Fruit fly (Drosophila melanogaster) whole organism, embryonic: Measurements from ENCODE around the gene Syt1.

ENCODE experiments used
- Aef1 ChIP-seq: fragments of 200-800 bp; sonication (Bioruptor generic); IDR thresholded peaks from 3 replicates; pipeline ENCODE4 v1.3.6; 2022; ENCODE audit warnings: missing biosample characterization, missing genetic modification characterization
- C15 ChIP-seq: fragments of 200-800 bp; sonication (Bioruptor generic); IDR thresholded peaks from 3 replicates; pipeline ENCODE4 v1.3.6; 2022; ENCODE audit warnings: missing biosample characterization, missing genetic modification characterization
- CG10209 ChIP-seq: fragments of 200-800 bp; sonication (Bioruptor generic); optimal IDR thresholded peaks from 3 replicates; lab custom pipeline; 2017; ENCODE audit warnings: missing biosample characterization, mild to moderate bottlenecking, missing genetic modification characterization, missing genetic modification reagents
- CG10366 ChIP-seq: fragments of 200-800 bp; sonication (Bioruptor generic); IDR thresholded peaks from 2 replicates; pipeline ENCODE4 v1.3.6; 2022; ENCODE audit warnings: missing biosample characterization, missing genetic modification characterization
- CG10565 ChIP-seq: fragments of 200-800 bp; sonication (Bioruptor generic); optimal IDR thresholded peaks from 3 replicates; lab custom pipeline; 2016; ENCODE audit warnings: missing biosample characterization, mild to moderate bottlenecking, missing genetic modification characterization
- CG11696 ChIP-seq: fragments of 200-800 bp; sonication (Bioruptor generic); IDR thresholded peaks from 2 replicates; pipeline ENCODE4 v1.3.6; 2022; ENCODE audit warnings: missing biosample characterization, missing genetic modification characterization
- CG12659 ChIP-seq: fragments of 200-800 bp; sonication (Bioruptor generic); optimal IDR thresholded peaks from 3 replicates; lab custom pipeline; 2017; ENCODE audit warnings: mild to moderate bottlenecking, missing biosample characterization, missing genetic modification reagents, missing genetic modification characterization
- CG13775 ChIP-seq: fragments of 200-800 bp; sonication (Bioruptor generic); optimal IDR thresholded peaks from 3 replicates; lab custom pipeline; 2017; ENCODE audit warnings: missing biosample characterization, mild to moderate bottlenecking, missing genetic modification characterization
- CG15514 ChIP-seq: fragments of 200-800 bp; sonication (Bioruptor generic); optimal IDR thresholded peaks from 3 replicates; lab custom pipeline; 2017; ENCODE audit warnings: missing biosample characterization, missing genetic modification characterization, mild to moderate bottlenecking, moderate library complexity, missing genetic modification reagents
- CG17328 ChIP-seq: fragments of 200-800 bp; sonication (Bioruptor generic); IDR thresholded peaks from 2 replicates; pipeline ENCODE4 v1.3.6; 2022; ENCODE audit warnings: missing biosample characterization, missing genetic modification characterization
- CG33557 ChIP-seq: fragments of 200-800 bp; sonication (Bioruptor generic); optimal IDR thresholded peaks from 2 replicates; lab custom pipeline; 2019; ENCODE audit warnings: missing biosample characterization, mild to moderate bottlenecking, missing genetic modification characterization, moderate library complexity
- CG4328 ChIP-seq: fragments of 200-800 bp; sonication (Bioruptor generic); optimal IDR thresholded peaks from 3 replicates; lab custom pipeline; 2017; ENCODE audit warnings: missing biosample characterization, missing genetic modification reagents, missing genetic modification characterization
- CG5180 ChIP-seq: fragments of 200-800 bp; sonication (Bioruptor generic); optimal IDR thresholded peaks from 3 replicates; lab custom pipeline; 2017; ENCODE audit warnings: missing biosample characterization, missing genetic modification characterization, mild to moderate bottlenecking, moderate library complexity, missing genetic modification reagents
- CG6791 ChIP-seq: fragments of 200-800 bp; sonication (Bioruptor generic); IDR thresholded peaks from 3 replicates; pipeline ENCODE4 v1.3.6; 2022; ENCODE audit warnings: missing biosample characterization, missing genetic modification characterization; ENCODE audit not compliant: partially characterized antibody
- CG7271 ChIP-seq: fragments of 200-800 bp; sonication (Bioruptor generic); optimal IDR thresholded peaks from 2 replicates; lab custom pipeline; 2018; ENCODE audit warnings: missing biosample characterization, mild to moderate bottlenecking, missing genetic modification characterization, moderate library complexity
- CG7963 ChIP-seq: fragments of 200-800 bp; sonication (Bioruptor generic); IDR thresholded peaks from 3 replicates; pipeline ENCODE4 v1.3.6; 2022; ENCODE audit warnings: missing biosample characterization, missing genetic modification characterization; ENCODE audit not compliant: partially characterized antibody
- CG8388 ChIP-seq: fragments of 200-800 bp; sonication (Bioruptor generic); optimal IDR thresholded peaks from 2 replicates; lab custom pipeline; 2019; ENCODE audit warnings: missing biosample characterization, mild to moderate bottlenecking, missing genetic modification characterization, moderate library complexity
- CG9932 ChIP-seq: fragments of 200-800 bp; sonication (Bioruptor generic); IDR thresholded peaks from 2 replicates; pipeline ENCODE4 v1.3.6; 2022; ENCODE audit warnings: missing biosample characterization, missing genetic modification characterization
- Chrac-16 ChIP-seq: fragments of 200-800 bp; sonication (Bioruptor generic); optimal IDR thresholded peaks from 3 replicates; lab custom pipeline; 2016; ENCODE audit warnings: missing biosample characterization, missing genetic modification characterization
- Dip2 ChIP-seq: fragments of 200-800 bp; sonication (Bioruptor generic); IDR thresholded peaks from 2 replicates; pipeline ENCODE4 v1.3.6; 2022; ENCODE audit warnings: missing biosample characterization, missing genetic modification characterization
- Dip3 ChIP-seq: fragments of 200-800 bp; sonication (Bioruptor generic); optimal IDR thresholded peaks from 3 replicates; lab custom pipeline; 2016; ENCODE audit warnings: missing biosample characterization, missing genetic modification characterization
- ERR ChIP-seq: fragments of 200-800 bp; sonication (Bioruptor generic); optimal IDR thresholded peaks from 2 replicates; lab custom pipeline; 2016; ENCODE audit warnings: missing biosample characterization, missing genetic modification characterization
- Gsc ChIP-seq: fragments of 200-800 bp; sonication (Bioruptor generic); IDR thresholded peaks from 2 replicates; pipeline ENCODE4 v1.3.6; 2022; ENCODE audit warnings: missing biosample characterization, missing genetic modification characterization
- HLH3B ChIP-seq: fragments of 200-800 bp; sonication (Bioruptor generic); IDR thresholded peaks from 2 replicates; pipeline ENCODE4 v1.3.6; 2022; ENCODE audit warnings: missing biosample characterization, missing genetic modification characterization
- HLH4C ChIP-seq: fragments of 200-800 bp; sonication (Bioruptor generic); IDR thresholded peaks from 3 replicates; pipeline ENCODE4 v1.3.6; 2022; ENCODE audit warnings: missing biosample characterization, missing genetic modification characterization; ENCODE audit not compliant: partially characterized antibody
- Hmx ChIP-seq: fragments of 200-800 bp; sonication (Bioruptor generic); optimal IDR thresholded peaks from 2 replicates; lab custom pipeline; 2016; ENCODE audit warnings: missing biosample characterization, missing genetic modification characterization
- Hr51 ChIP-seq, 2 experiments: fragments of 200-800 bp; sonication (Bioruptor generic); optimal IDR thresholded peaks; 2 replicates in 1 of 2; 3 replicates in 1 of 2; lab custom pipeline; 2016 to 2018; ENCODE audit warnings: missing biosample characterization in 2 of 2, missing genetic modification characterization in 2 of 2, mild to moderate bottlenecking in 1 of 2, moderate library complexity in 1 of 2
- Hr78 ChIP-seq, 2 experiments: fragments of 200-800 bp in 1 of 2; fragments of >200 bp in 1 of 2; sonication (Bioruptor generic) in 1 of 2; optimal IDR thresholded peaks; 2 replicates each; lab custom pipeline; 2017 to 2019; ENCODE audit warnings: missing biosample characterization in 2 of 2, missing genetic modification characterization in 2 of 2, mild to moderate bottlenecking in 1 of 2, moderate library complexity in 1 of 2
- Lhr ChIP-seq: fragments of 200-800 bp; sonication (Bioruptor generic); optimal IDR thresholded peaks from 3 replicates; lab custom pipeline; 2017; ENCODE audit warnings: mild to moderate bottlenecking, missing biosample characterization, missing genetic modification reagents, missing genetic modification characterization
- MESR4 ChIP-seq: fragments of 200-800 bp; sonication (Bioruptor generic); optimal IDR thresholded peaks from 2 replicates; lab custom pipeline; 2018; ENCODE audit warnings: missing biosample characterization, mild to moderate bottlenecking, missing genetic modification characterization, moderate library complexity
- Mes4 ChIP-seq: fragments of 200-800 bp; sonication (Bioruptor generic); optimal IDR thresholded peaks from 2 replicates; lab custom pipeline; 2016; ENCODE audit warnings: missing biosample characterization, missing genetic modification characterization
- Ptx1 ChIP-seq: fragments of 200-800 bp; sonication (Bioruptor generic); IDR thresholded peaks from 2 replicates; pipeline ENCODE4 v1.3.6; 2022; ENCODE audit warnings: missing biosample characterization, missing genetic modification characterization
- TFAM ChIP-seq: fragments of 200-800 bp; sonication (Bioruptor generic); optimal IDR thresholded peaks from 2 replicates; lab custom pipeline; 2017; ENCODE audit warnings: missing biosample characterization, missing genetic modification characterization, inconsistent platforms
- Vsx1 ChIP-seq: fragments of 200-800 bp; sonication (Bioruptor generic); optimal IDR thresholded peaks from 2 replicates; lab custom pipeline; 2017; ENCODE audit warnings: missing biosample characterization, mild to moderate bottlenecking, missing genetic modification characterization, missing genetic modification reagents
- Xbp1 ChIP-seq: fragments of 200-800 bp; sonication (Bioruptor generic); optimal IDR thresholded peaks from 3 replicates; lab custom pipeline; 2016; ENCODE audit warnings: missing biosample characterization, mild to moderate bottlenecking, missing genetic modification characterization
- ase ChIP-seq: fragments of 200-800 bp; sonication (Bioruptor generic); IDR thresholded peaks from 3 replicates; pipeline ENCODE4 v1.3.6; 2022; ENCODE audit warnings: missing biosample characterization, missing genetic modification characterization
- cato ChIP-seq: fragments of 200-800 bp; sonication (Bioruptor generic); optimal IDR thresholded peaks from 2 replicates; lab custom pipeline; 2016; ENCODE audit warnings: missing biosample characterization, missing genetic modification characterization, borderline replicate concordance
- crp ChIP-seq, 2 experiments: fragments of 200-800 bp; sonication (Bioruptor generic); optimal IDR thresholded peaks; 2 replicates in 1 of 2; 3 replicates in 1 of 2; lab custom pipeline; 2017; ENCODE audit warnings: missing biosample characterization in 2 of 2, missing genetic modification characterization in 2 of 2, mild to moderate bottlenecking in 1 of 2, moderate library complexity in 1 of 2
- kay ChIP-seq: fragments of 200-800 bp; sonication (Bioruptor generic); optimal IDR thresholded peaks from 2 replicates; lab custom pipeline; 2016; ENCODE audit warnings: missing biosample characterization, missing genetic modification characterization
- lov ChIP-seq, 2 experiments: fragments of 200-800 bp in 1 of 2; fragments of >200 bp in 1 of 2; sonication (Bioruptor generic) in 1 of 2; IDR thresholded peaks in 1 of 2; optimal IDR thresholded peaks in 1 of 2; 2 replicates in 1 of 2; 3 replicates in 1 of 2; pipeline versions ENCODE4 v1.3.6 to Lab custom; 2017 to 2022; ENCODE audit warnings: missing biosample characterization in 1 of 2, missing genetic modification characterization in 1 of 2
- mld ChIP-seq: fragments of 200-800 bp; sonication (Bioruptor generic); IDR thresholded peaks from 3 replicates; pipeline ENCODE4 v1.3.6; 2022; ENCODE audit warnings: missing biosample characterization, missing genetic modification characterization; ENCODE audit not compliant: partially characterized antibody
- pan ChIP-seq, 4 experiments: fragments of >200 bp in 3 of 4; fragments of 200-800 bp in 1 of 4; sonication (Bioruptor generic) in 1 of 4; optimal IDR thresholded peaks in 3 of 4; IDR thresholded peaks in 1 of 4; 2 replicates each; pipeline versions ENCODE4 v1.3.6 to Lab custom; 2017 to 2022; ENCODE audit warnings: missing biosample characterization in 2 of 4, missing genetic modification characterization in 2 of 4, mixed read lengths in 1 of 4
- pita ChIP-seq: fragments of 200-800 bp; sonication (Bioruptor generic); optimal IDR thresholded peaks from 2 replicates; lab custom pipeline; 2017; ENCODE audit warnings: missing biosample characterization, mild to moderate bottlenecking, missing genetic modification characterization
- pum ChIP-seq: fragments of 200-800 bp; sonication (Bioruptor generic); optimal IDR thresholded peaks from 2 replicates; lab custom pipeline; 2016; ENCODE audit warnings: missing biosample characterization, missing genetic modification characterization
- repo ChIP-seq: fragments of 200-800 bp; sonication (Bioruptor generic); optimal IDR thresholded peaks from 2 replicates; lab custom pipeline; 2016; ENCODE audit warnings: missing biosample characterization, missing genetic modification characterization
- slbo ChIP-seq: fragments of 200-800 bp; sonication (Bioruptor generic); IDR thresholded peaks from 2 replicates; pipeline ENCODE4 v1.3.6; 2022; ENCODE audit warnings: missing biosample characterization, missing genetic modification characterization
- slou ChIP-seq: fragments of 200-800 bp; sonication (Bioruptor generic); optimal IDR thresholded peaks from 3 replicates; lab custom pipeline; 2016; ENCODE audit warnings: missing biosample characterization, missing genetic modification characterization
- so ChIP-seq: fragments of 200-800 bp; sonication (Bioruptor generic); IDR thresholded peaks from 3 replicates; pipeline ENCODE4 v1.3.6; 2022; ENCODE audit warnings: missing biosample characterization, missing genetic modification characterization
- wdn ChIP-seq: fragments of 200-800 bp; sonication (Bioruptor generic); IDR thresholded peaks from 2 replicates; pipeline ENCODE4 v1.3.6; 2022; ENCODE audit warnings: missing biosample characterization, missing genetic modification characterization

Syt1 gene

DNA sequence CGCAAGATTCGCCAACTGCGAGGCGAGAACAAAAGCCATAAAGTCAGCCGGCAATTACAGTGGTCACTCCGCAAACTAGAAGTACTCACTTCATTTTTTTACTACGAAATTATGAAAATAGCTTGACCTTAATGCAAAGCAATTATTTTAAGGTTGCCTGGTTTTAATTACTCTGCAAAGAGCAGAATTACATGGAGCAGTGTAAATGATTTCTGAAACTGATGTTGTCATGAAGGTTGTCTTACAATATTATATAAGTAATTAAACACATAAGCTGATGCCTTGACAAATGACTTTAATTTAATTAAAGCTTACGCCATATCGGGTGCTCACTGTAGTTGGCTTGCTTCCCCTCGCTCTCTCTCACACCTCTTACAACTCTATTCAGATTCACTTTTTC, 65.6 kb downstream of the Syt1 start (continued):
- TF ChIP-seq CG11696 (GFP tag; lab: Robert Waterston, UW) (no peak), CG17328 (peak; percentile 17; the same call in 1 of the 2 replicates), Lhr (no peak), CG10565 (GFP tag; lab: Kevin White, UChicago) (no peak), cato (GFP tag; lab: Kevin White, UChicago) (no peak), MESR4 (GFP tag; lab: Kevin White, UChicago) (no peak), crp (GFP tag; optimal IDR thresholded peaks at IDR 0.05; lab: Kevin White, UChicago) (no peak), wdn (GFP tag; lab: Robert Waterston, UW) (peak; percentile 34; the same call in 1 of the 2 replicates), HLH4C (GFP tag; lab: Robert Waterston, UW) (no peak), CG9932 (peak; percentile 64), pum (GFP tag; lab: Kevin White, UChicago) (no peak), CG7963 (no peak), mld (GFP tag; lab: Robert Waterston, UW) (no peak), CG6791 (GFP tag; lab: Robert Waterston, UW) (no peak), Dip2 (GFP tag; lab: Robert Waterston, UW) (no peak), ERR (GFP tag; lab: Kevin White, UChicago) (no peak), slbo (GFP tag; lab: Robert Waterston, UW) (peak; percentile 70), Hr51 (GFP tag; optimal IDR thresholded peaks at IDR 0.05; lab: Kevin White, UChicago) (peak; percentile 18 to 62), so (peak; percentile 60; the same call in 2 of the 3 replicates), pan (optimal IDR thresholded peaks at IDR 0.05; lab: Kevin White, UChicago) (no peak), pan (GFP tag; optimal IDR thresholded peaks at IDR 0.05 in 1 of 2, IDR thresholded peaks at IDR 0.05 in 1 of 2) (peak in 1 of 2 experiments; percentile 23), Gsc (GFP tag; lab: Robert Waterston, UW) (no peak), Mes4 (GFP tag; lab: Kevin White, UChicago) (no peak), Xbp1 (GFP tag; lab: Kevin White, UChicago) (peak; percentile 31), CG8388 (no peak), repo (GFP tag; lab: Kevin White, UChicago) (no peak), Chrac-16 (GFP tag; lab: Kevin White, UChicago) (peak; percentile 7), HLH3B (GFP tag; lab: Robert Waterston, UW) (no peak), CG13775 (GFP tag; lab: Kevin White, UChicago) (peak; percentile 49), Ptx1 (GFP tag; lab: Robert Waterston, UW) (peak; percentile 54), Dip3 (GFP tag; lab: Kevin White, UChicago) (peak; percentile 58), CG10209 (GFP tag; lab: Kevin White, UChicago) (peak; percentile 50), CG7271 (tag; lab: Kevin White, UChicago) (no peak), Aef1 (GFP tag; lab: Robert Waterston, UW) (peak; percentile 35; the same call in 2 of the 3 replicates), kay (no peak), Hr78 (GFP tag; optimal IDR thresholded peaks at IDR 0.05; lab: Kevin White, UChicago) (no peak), ase (GFP tag; lab: Robert Waterston, UW) (no peak), TFAM (GFP tag; lab: Kevin White, UChicago) (no peak), CG15514 (GFP tag; lab: Kevin White, UChicago) (peak; percentile 45), CG5180 (GFP tag; lab: Kevin White, UChicago) (no peak), CG33557 (GFP tag; lab: Kevin White, UChicago) (no peak), Vsx1 (GFP tag; lab: Kevin White, UChicago) (no peak), C15 (GFP tag; lab: Robert Waterston, UW) (no peak), Hmx (no peak), CG10366 (GFP tag; lab: Robert Waterston, UW) (peak; percentile 34; the same call in 1 of the 2 replicates), CG12659 (GFP tag; lab: Kevin White, UChicago) (peak; percentile 56), pita (GFP tag; lab: Kevin White, UChicago) (no peak), CG4328 (GFP tag; lab: Kevin White, UChicago) (no peak), slou (peak; percentile 18), lov (optimal IDR thresholded peaks at IDR 0.05; lab: Kevin White, UChicago) (no peak), lov (GFP tag; IDR thresholded peaks at IDR 0.05; lab: Robert Waterston, UW) (no peak)
